Worm (Caenorhabditis elegans): Measurements from ENCODE around the gene txbp-3.

The txbp-3 gene

DNA sequence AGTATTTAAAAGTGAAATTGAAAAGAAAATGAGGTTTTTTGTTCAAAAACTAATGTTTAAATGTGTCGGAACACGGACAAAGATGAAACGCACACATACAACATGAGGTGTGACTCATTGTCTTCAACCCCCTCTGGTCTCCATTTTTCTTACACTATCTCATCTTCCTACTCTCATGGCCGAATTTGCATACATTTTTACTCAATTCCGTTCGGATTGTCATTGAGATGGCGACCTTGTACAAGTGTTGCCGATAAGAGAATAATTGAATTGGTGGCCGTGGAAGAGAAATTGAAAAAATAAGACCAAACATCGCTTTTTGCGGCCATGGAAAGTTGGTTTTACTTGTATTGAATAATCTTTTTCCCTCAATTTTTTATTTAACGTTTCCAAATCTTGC lies at the start of gene txbp-3:
Gene txbp-3, minus strand, starts transcription at position 285 of the 400 bp plus-strand sequence.
- TF ChIP-seq F13H6.1 (tag; optimal IDR thresholded peaks at IDR 0.05) (peak; percentile 36), crh-2 (tag; optimal IDR thresholded peaks at IDR 0.05) (peak; percentile 70), sma-9 (GFP tag; optimal IDR thresholded peaks at IDR 0.05) (peak; percentile 41), sma-9 (tag; optimal IDR thresholded peaks at IDR 0.05) (no peak), ztf-4 (tag; optimal IDR thresholded peaks at IDR 0.05) (no peak), peb-1 (tag; optimal IDR thresholded peaks at IDR 0.05) (no peak), fos-1 (tag; optimal IDR thresholded peaks at IDR 0.05) (peak; percentile 99), unc-55 (GFP tag; optimal IDR thresholded peaks at IDR 0.05) (peak; percentile 74), Y55F3AM.14 (GFP tag; optimal IDR thresholded peaks at IDR 0.05) (no peak), nhr-25 (tag; optimal IDR thresholded peaks at IDR 0.05) (peak; percentile 79), ceh-16 (tag; optimal IDR thresholded peaks at IDR 0.05) (peak; percentile 40), C34F6.9 (tag; optimal IDR thresholded peaks at IDR 0.05) (peak; percentile 71), unc-39 (tag; optimal IDR thresholded peaks at IDR 0.05) (no peak), nhr-129 (tag; optimal IDR thresholded peaks at IDR 0.05) (peak; percentile 28), sem-4 (tag; optimal IDR thresholded peaks at IDR 0.05) (peak; percentile 17), nhr-10 (tag; optimal IDR thresholded peaks at IDR 0.05) (no peak), lin-13 (GFP tag; optimal IDR thresholded peaks at IDR 0.05) (peak; percentile 60), ceh-82 (tag; optimal IDR thresholded peaks at IDR 0.05) (no peak), nhr-6 (tag; optimal IDR thresholded peaks at IDR 0.05) (no peak), ZK546.5 (tag; optimal IDR thresholded peaks at IDR 0.05) (no peak), gmeb-1 (tag; optimal IDR thresholded peaks at IDR 0.05) (peak; percentile 3), lsy-2 (tag; optimal IDR thresholded peaks at IDR 0.05) (peak in 1 of 2 experiments; percentile 52), snpc-4 (tag; optimal IDR thresholded peaks at IDR 0.05) (peak; percentile 5), nhr-23 (tag; optimal IDR thresholded peaks at IDR 0.05) (no peak), skn-1 (tag; optimal IDR thresholded peaks at IDR 0.05) (no peak), egl-27 (tag; optimal IDR thresholded peaks at IDR 0.05) (no peak), mab-5 (tag; optimal IDR thresholded peaks at IDR 0.05) (no peak)

DNA sequence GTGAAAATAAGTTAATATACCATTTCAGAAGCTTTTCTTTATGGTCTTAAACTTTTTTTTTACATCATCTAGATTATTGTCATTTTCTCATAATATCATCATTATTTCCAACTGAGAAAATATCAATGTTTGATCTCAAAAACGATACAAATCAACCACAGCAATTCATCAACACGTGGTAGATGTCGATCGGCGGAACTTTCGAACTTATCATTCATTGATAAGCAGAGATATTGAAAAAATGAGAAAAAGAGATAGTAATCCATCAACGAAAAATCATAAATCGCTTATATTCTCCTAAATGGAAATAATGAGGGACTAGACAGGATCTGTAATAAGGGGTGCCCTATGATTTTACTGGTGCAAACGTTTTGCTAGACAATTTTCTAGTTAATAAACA lies 49.5 kb upstream of the txbp-3 start:
- TF ChIP-seq lsy-2 (tag; optimal IDR thresholded peaks at IDR 0.05), result peak in 1 of 2 experiments; percentile 1
- peak; percentile 17 for TF ChIP-seq fos-1 (tag; optimal IDR thresholded peaks at IDR 0.05)
- TF ChIP-seq nhr-6 (tag; optimal IDR thresholded peaks at IDR 0.05), result no peak
- no peak for TF ChIP-seq gmeb-1 (tag; optimal IDR thresholded peaks at IDR 0.05)
- no peak for TF ChIP-seq nhr-11 (tag; optimal IDR thresholded peaks at IDR 0.05)
- TF ChIP-seq lin-13 (GFP tag; optimal IDR thresholded peaks at IDR 0.05), result no peak
- TF ChIP-seq nhr-10 (tag; optimal IDR thresholded peaks at IDR 0.05), result no peak
- no peak for TF ChIP-seq ZK546.5 (tag; optimal IDR thresholded peaks at IDR 0.05)
- no peak for TF ChIP-seq sma-3 (GFP tag; optimal IDR thresholded peaks at IDR 0.05)
- TF ChIP-seq mdl-1 (tag; optimal IDR thresholded peaks at IDR 0.05), result peak in 1 of 2 experiments; percentile 33
- TF ChIP-seq unc-39 (tag; optimal IDR thresholded peaks at IDR 0.05), result no peak
- TF ChIP-seq elt-1 (tag; optimal IDR thresholded peaks at IDR 0.05), result no peak
- TF ChIP-seq C34F6.9 (tag; optimal IDR thresholded peaks at IDR 0.05), result no peak
- peak; percentile 94 for TF ChIP-seq sma-9 (GFP tag; optimal IDR thresholded peaks at IDR 0.05)
- TF ChIP-seq sma-9 (tag; optimal IDR thresholded peaks at IDR 0.05), result no peak
- TF ChIP-seq crh-2 (tag; optimal IDR thresholded peaks at IDR 0.05), result peak; percentile 5
- no peak for TF ChIP-seq egl-27 (tag; optimal IDR thresholded peaks at IDR 0.05)
- no peak for TF ChIP-seq mab-5 (tag; optimal IDR thresholded peaks at IDR 0.05)
- TF ChIP-seq zag-1 (tag; optimal IDR thresholded peaks at IDR 0.05), result no peak
- peak; percentile 82 for TF ChIP-seq nhr-21 (tag; optimal IDR thresholded peaks at IDR 0.05)
- no peak for TF ChIP-seq unc-62 (GFP tag; optimal IDR thresholded peaks at IDR 0.05)
- no peak for TF ChIP-seq nhr-12 (tag; optimal IDR thresholded peaks at IDR 0.05)
- TF ChIP-seq R02D3.7 (tag; optimal IDR thresholded peaks at IDR 0.05), result no peak
- TF ChIP-seq sem-4 (tag; optimal IDR thresholded peaks at IDR 0.05), result no peak
- peak; percentile 46 for TF ChIP-seq blmp-1 (tag; optimal IDR thresholded peaks at IDR 0.05; ENCODE audit: insufficient read depth)
- no peak for TF ChIP-seq snpc-4 (tag; optimal IDR thresholded peaks at IDR 0.05)
- no peak for TF ChIP-seq ama-1 (optimal IDR thresholded peaks at IDR 0.05)

DNA sequence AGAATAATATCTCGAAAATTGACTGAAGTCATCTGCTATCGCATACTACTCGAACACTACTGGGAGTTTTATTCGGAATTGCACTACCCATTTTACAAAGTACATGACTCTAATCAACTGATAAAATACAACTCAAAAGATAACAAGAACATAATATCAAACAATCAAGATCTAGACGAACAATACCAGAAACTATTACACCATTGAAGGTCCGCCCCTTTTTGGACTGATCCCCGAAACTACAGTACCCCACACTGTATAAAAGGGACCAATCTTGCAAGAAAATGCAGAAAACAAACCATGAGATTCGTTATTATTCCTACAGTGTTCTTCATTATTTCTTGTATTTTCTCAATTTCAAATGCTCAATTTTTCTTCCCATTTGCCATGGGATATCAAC lies 47.2 kb upstream of the txbp-3 start, which contains the start of gene F54D8.10:
Gene F54D8.10, plus strand, starts transcription at position 301 of the 400 bp plus-strand sequence.
- no peak for TF ChIP-seq mbf-1 (tag; optimal IDR thresholded peaks at IDR 0.05)
- no peak for TF ChIP-seq ztf-1 (GFP tag; conservative IDR thresholded peaks at IDR 0.05)
- no peak for TF ChIP-seq lsy-2 (tag; optimal IDR thresholded peaks at IDR 0.05)
- TF ChIP-seq sma-3 (GFP tag; optimal IDR thresholded peaks at IDR 0.05), result no peak
- TF ChIP-seq nhr-237 (tag; optimal IDR thresholded peaks at IDR 0.05), result no peak
- TF ChIP-seq crh-2 (tag; optimal IDR thresholded peaks at IDR 0.05), result no peak
- no peak for TF ChIP-seq unc-39 (tag; optimal IDR thresholded peaks at IDR 0.05)
